Fruit fly (Drosophila melanogaster): ENCODE measurements around the gene CG33995.

DNA sequence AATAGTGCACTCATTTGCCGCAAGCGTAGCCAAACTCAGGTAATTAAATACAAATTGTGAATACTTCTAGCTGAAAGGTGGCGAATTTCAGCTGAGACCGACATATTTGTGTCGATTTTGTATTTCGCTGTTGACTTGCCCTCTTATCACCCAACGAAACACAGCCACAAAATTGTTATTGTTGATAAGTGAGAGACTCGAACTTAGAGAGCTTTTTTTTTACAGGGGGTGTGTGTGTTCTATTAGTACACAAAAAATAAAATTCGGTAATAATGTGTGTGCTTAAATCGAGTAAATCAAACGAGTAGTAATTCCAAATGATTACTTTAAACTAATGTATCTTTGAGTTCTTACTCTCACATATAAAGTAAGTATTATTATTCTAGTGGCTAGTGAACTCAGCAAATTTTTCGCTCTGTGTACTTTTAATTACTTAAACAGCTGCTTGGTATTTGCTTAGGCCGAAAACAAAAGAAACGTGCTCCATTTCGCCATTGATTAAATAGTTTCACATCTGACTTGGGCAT is 17.9 kb downstream of the CG33995 start:
- TF ChIP-seq CG7556 (GFP tag; optimal IDR thresholded peaks at IDR 0.05): peak; percentile 75
- TF ChIP-seq Sin3A (optimal IDR thresholded peaks at IDR 0.05): no peak
- TF ChIP-seq pan (optimal IDR thresholded peaks at IDR 0.05): no peak
- TF ChIP-seq pan (GFP tag; optimal IDR thresholded peaks at IDR 0.05 in 1 of 2, IDR thresholded peaks at IDR 0.05 in 1 of 2): peak in 1 of 2 experiments; percentile 65
- TF ChIP-seq Dp (GFP tag; optimal IDR thresholded peaks at IDR 0.05): no peak
- TF ChIP-seq CG7357 (GFP tag; IDR thresholded peaks at IDR 0.05): 0 out of 3 replicates have a peak, but pooled peaks have one; percentile 33
- peak; percentile 45 for TF ChIP-seq Hand (GFP tag; optimal IDR thresholded peaks at IDR 0.05)
- TF ChIP-seq ash1 (GFP tag; optimal IDR thresholded peaks at IDR 0.05): no peak

Measured in whole organism, embryonic.